Worm (Caenorhabditis elegans) whole organism, young adult: Measurements from ENCODE around the gene Y45G5AM.4.

Source experiments
- B0336.3 ChIP-seq: fragments of 200-800 bp; sonication (Bioruptor generic); IDR thresholded peaks from 2 replicates; pipeline ENCODE4 v1.3.6; 2022; ENCODE audit warnings: missing genetic modification characterization, missing compliant biosample characterization
- F10E7.11 ChIP-seq: sonication (generic microtip); optimal IDR thresholded peaks from 2 replicates; lab custom pipeline; 2017; ENCODE audit warnings: mild to moderate bottlenecking, missing genetic modification characterization, moderate library complexity, missing compliant biosample characterization
- F22D6.2 ChIP-seq: sonication (generic microtip); optimal IDR thresholded peaks from 2 replicates; lab custom pipeline; 2016; ENCODE audit warnings: mild to moderate bottlenecking, missing genetic modification characterization, missing compliant biosample characterization
- F23B12.7 ChIP-seq: sonication (generic microtip); optimal IDR thresholded peaks from 2 replicates; lab custom pipeline; 2017; ENCODE audit warnings: missing genetic modification characterization, mild to moderate bottlenecking, missing compliant biosample characterization, antibody characterized with exemption, moderate library complexity; ENCODE audit not compliant: insufficient read depth
- F37B4.10 ChIP-seq: fragments of 200-800 bp; sonication (Bioruptor generic); IDR thresholded peaks from 2 replicates; pipeline ENCODE4 v1.3.6; 2022; ENCODE audit warnings: missing genetic modification characterization, missing compliant biosample characterization
- F49E8.2 ChIP-seq: sonication (generic microtip); optimal IDR thresholded peaks from 3 replicates; lab custom pipeline; 2017; ENCODE audit warnings: missing genetic modification characterization, mild to moderate bottlenecking, missing compliant biosample characterization, antibody characterized with exemption, moderate library complexity; ENCODE audit not compliant: insufficient read depth
- K11D2.4 ChIP-seq: fragments of 200-800 bp; sonication (Bioruptor generic); IDR thresholded peaks from 2 replicates; pipeline ENCODE4 v1.3.6; 2022; ENCODE audit warnings: missing genetic modification reagents, missing genetic modification characterization, missing compliant biosample characterization
- T07F8.4 ChIP-seq: sonication (generic microtip); optimal IDR thresholded peaks from 2 replicates; lab custom pipeline; 2016; ENCODE audit warnings: mild to moderate bottlenecking, missing genetic modification characterization, moderate library complexity, missing compliant biosample characterization
- T26A5.8 ChIP-seq: sonication (generic microtip); optimal IDR thresholded peaks from 2 replicates; lab custom pipeline; 2016; ENCODE audit warnings: missing genetic modification characterization, missing compliant biosample characterization
- Y79H2A.3 ChIP-seq: fragments of 200-800 bp; sonication (Bioruptor generic); conservative IDR thresholded peaks from 2 replicates; pipeline ENCODE4 v1.3.6; 2022; ENCODE audit warnings: missing genetic modification reagents, missing genetic modification characterization, missing compliant biosample characterization
- Y95B8A.8 ChIP-seq: fragments of 200-800 bp; sonication (Bioruptor generic); IDR thresholded peaks from 2 replicates; pipeline ENCODE4 v1.3.6; 2022; ENCODE audit warnings: missing genetic modification reagents, missing genetic modification characterization, missing compliant biosample characterization
- akir-1 ChIP-seq: fragments of 200-800 bp; sonication (Bioruptor generic); optimal IDR thresholded peaks from 2 replicates; lab custom pipeline; 2018; ENCODE audit warnings: mild to moderate bottlenecking, missing genetic modification characterization, moderate library complexity, missing compliant biosample characterization
- ama-1 ChIP-seq, 3 experiments: fragments of 150-350 bp in 1 of 3; sonication (generic microtip) in 2 of 3; optimal IDR thresholded peaks; 2 replicates each; lab custom pipeline; 2014 to 2018; ENCODE audit warnings: missing biosample characterization in 2 of 3, missing genetic modification characterization in 2 of 3, missing genetic modification reagents in 2 of 3
- aptf-2 ChIP-seq: fragments of 200-800 bp; sonication (Bioruptor generic); conservative IDR thresholded peaks from 2 replicates; pipeline ENCODE4 v1.3.6; 2022; ENCODE audit warnings: missing genetic modification reagents, missing genetic modification characterization, missing compliant biosample characterization
- aptf-3 ChIP-seq: fragments of 200-800 bp; sonication (Bioruptor generic); IDR thresholded peaks from 2 replicates; pipeline ENCODE4 v1.3.6; 2022; ENCODE audit warnings: missing genetic modification characterization, missing compliant biosample characterization
- attf-5 ChIP-seq: fragments of 200-800 bp; sonication (Bioruptor generic); optimal IDR thresholded peaks from 2 replicates; lab custom pipeline; 2018; ENCODE audit warnings: mild to moderate bottlenecking, missing genetic modification characterization, missing compliant biosample characterization
- attf-6 ChIP-seq: fragments of 200-800 bp; sonication (Bioruptor generic); IDR thresholded peaks from 2 replicates; pipeline ENCODE4 v1.3.6; 2022; ENCODE audit warnings: missing genetic modification reagents, missing genetic modification characterization, missing compliant biosample characterization
- bed-2 ChIP-seq: fragments of 200-800 bp; sonication (Bioruptor generic); IDR thresholded peaks from 2 replicates; pipeline ENCODE4 v1.3.6; 2022; ENCODE audit warnings: missing genetic modification reagents, missing genetic modification characterization, missing compliant biosample characterization
- ccch-3 ChIP-seq: fragments of 200-800 bp; sonication (Bioruptor generic); optimal IDR thresholded peaks from 2 replicates; lab custom pipeline; 2018; ENCODE audit warnings: mild to moderate bottlenecking, missing genetic modification characterization, missing compliant biosample characterization
- cebp-2 ChIP-seq: fragments of 200-800 bp; sonication (Bioruptor generic); IDR thresholded peaks from 2 replicates; pipeline ENCODE4 v1.3.6; 2022; ENCODE audit warnings: missing genetic modification characterization, missing compliant biosample characterization
- chd-7 ChIP-seq: sonication (generic microtip); optimal IDR thresholded peaks from 2 replicates; lab custom pipeline; 2016; ENCODE audit warnings: mild to moderate bottlenecking, missing genetic modification characterization, moderate library complexity, missing compliant biosample characterization
- die-1 ChIP-seq: sonication (generic microtip); optimal IDR thresholded peaks from 2 replicates; lab custom pipeline; 2016; ENCODE audit warnings: missing genotype, mild to moderate bottlenecking, missing genetic modification characterization, missing compliant biosample characterization
- dpff-1 ChIP-seq: sonication (generic microtip); optimal IDR thresholded peaks from 2 replicates; lab custom pipeline; 2017; ENCODE audit warnings: mild to moderate bottlenecking, missing genetic modification characterization, missing compliant biosample characterization
- fkh-3 ChIP-seq: sonication (generic microtip); optimal IDR thresholded peaks from 2 replicates; lab custom pipeline; 2016; ENCODE audit warnings: mild to moderate bottlenecking, missing genetic modification characterization, missing compliant biosample characterization
- gei-17 ChIP-seq: fragments of 200-800 bp; sonication (Bioruptor generic); optimal IDR thresholded peaks from 2 replicates; lab custom pipeline; 2018; ENCODE audit warnings: mild to moderate bottlenecking, missing genetic modification characterization, missing compliant biosample characterization
- hlh-26 ChIP-seq: fragments of 200-800 bp; sonication (Bioruptor generic); conservative IDR thresholded peaks from 2 replicates; pipeline ENCODE4 v1.3.6; 2022; ENCODE audit warnings: missing genetic modification reagents, missing genetic modification characterization, missing compliant biosample characterization
- lin-35 ChIP-seq, 3 experiments: fragments of 150-350 bp in 2 of 3; sonication (generic microtip) in 1 of 3; optimal IDR thresholded peaks; 2 replicates each; lab custom pipeline; 2014 to 2018; ENCODE audit warnings: missing biosample characterization in 3 of 3, missing genetic modification characterization in 3 of 3, missing genetic modification reagents in 3 of 3
- lsy-27 ChIP-seq: sonication (generic microtip); optimal IDR thresholded peaks from 2 replicates; lab custom pipeline; 2017; ENCODE audit warnings: missing genetic modification characterization, mild to moderate bottlenecking, missing compliant biosample characterization, antibody characterized with exemption, missing genotype, borderline replicate concordance; ENCODE audit not compliant: insufficient read depth
- madf-3 ChIP-seq: fragments of 200-800 bp; sonication (Bioruptor generic); IDR thresholded peaks from 2 replicates; pipeline ENCODE4 v1.3.6; 2022; ENCODE audit warnings: missing genetic modification reagents, missing genetic modification characterization, missing compliant biosample characterization
- madf-8 ChIP-seq: fragments of 200-800 bp; sonication (Bioruptor generic); conservative IDR thresholded peaks from 2 replicates; pipeline ENCODE4 v1.3.6; 2022; ENCODE audit warnings: missing genetic modification reagents, missing genetic modification characterization, missing compliant biosample characterization
- mcd-1 ChIP-seq: fragments of 200-800 bp; sonication (Bioruptor generic); IDR thresholded peaks from 2 replicates; pipeline ENCODE4 v1.3.6; 2022; ENCODE audit warnings: missing genetic modification reagents, missing genetic modification characterization, missing compliant biosample characterization
- mxl-1 ChIP-seq: sonication (generic microtip); optimal IDR thresholded peaks from 2 replicates; lab custom pipeline; 2016; ENCODE audit warnings: missing genetic modification characterization, missing compliant biosample characterization
- nhr-80 ChIP-seq: sonication (generic microtip); optimal IDR thresholded peaks from 2 replicates; lab custom pipeline; 2016; ENCODE audit warnings: missing genetic modification characterization, missing compliant biosample characterization
- repo-1 ChIP-seq: sonication (generic microtip); optimal IDR thresholded peaks from 2 replicates; lab custom pipeline; 2017; ENCODE audit warnings: mild to moderate bottlenecking, missing genetic modification characterization, missing compliant biosample characterization
- sdz-38 ChIP-seq: sonication (generic microtip); optimal IDR thresholded peaks from 2 replicates; lab custom pipeline; 2016; ENCODE audit warnings: missing genotype, missing genetic modification characterization, missing compliant biosample characterization
- snpc-1.1 ChIP-seq: sonication (generic microtip); optimal IDR thresholded peaks from 2 replicates; lab custom pipeline; 2017; ENCODE audit warnings: missing genetic modification characterization, mild to moderate bottlenecking, missing compliant biosample characterization, antibody characterized with exemption, moderate library complexity, missing genotype, missing genetic modification reagents; ENCODE audit not compliant: insufficient read depth
- snpc-3.4 ChIP-seq: sonication (generic microtip); optimal IDR thresholded peaks from 2 replicates; lab custom pipeline; 2017; ENCODE audit warnings: missing genetic modification characterization, mild to moderate bottlenecking, missing compliant biosample characterization, antibody characterized with exemption, moderate library complexity, missing genotype, missing genetic modification reagents
- snpc-4 ChIP-seq, 5 experiments: fragments of 150-350 bp in 1 of 5; sonication (generic microtip) in 4 of 5; optimal IDR thresholded peaks; 2 replicates each; lab custom pipeline; 2014 to 2018; ENCODE audit warnings: missing genetic modification characterization in 5 of 5, missing biosample characterization in 3 of 5, antibody characterized with exemption in 2 of 5, mild to moderate bottlenecking in 2 of 5, missing compliant biosample characterization in 2 of 5, missing genotype in 2 of 5, moderate library complexity in 2 of 5, missing genetic modification reagents in 1 of 5
- somi-1 ChIP-seq: fragments of 200-800 bp; sonication (Bioruptor generic); optimal IDR thresholded peaks from 2 replicates; lab custom pipeline; 2018; ENCODE audit warnings: mild to moderate bottlenecking, missing genetic modification characterization, missing compliant biosample characterization
- tbp1 ChIP-seq: fragments of 200-800 bp; sonication (Bioruptor generic); optimal IDR thresholded peaks from 2 replicates; lab custom pipeline; 2018; ENCODE audit warnings: mild to moderate bottlenecking, missing genetic modification characterization, missing compliant biosample characterization
- tbx-9 ChIP-seq: sonication (generic microtip); optimal IDR thresholded peaks from 2 replicates; lab custom pipeline; 2016; ENCODE audit warnings: borderline replicate concordance, missing genetic modification characterization, inconsistent platforms, missing compliant biosample characterization
- tlf-1 ChIP-seq: fragments of 200-800 bp; sonication (Bioruptor generic); optimal IDR thresholded peaks from 2 replicates; lab custom pipeline; 2018; ENCODE audit warnings: mild to moderate bottlenecking, missing genetic modification characterization, missing compliant biosample characterization
- unc-62 ChIP-seq: fragments of 150-350 bp; optimal IDR thresholded peaks from 2 replicates; lab custom pipeline; 2014; ENCODE audit warnings: missing biosample characterization, missing genetic modification reagents, missing genetic modification characterization
- zim-3 ChIP-seq: sonication (generic microtip); optimal IDR thresholded peaks from 2 replicates; lab custom pipeline; 2017; ENCODE audit warnings: mild to moderate bottlenecking, missing genetic modification characterization, moderate library complexity, missing compliant biosample characterization
- ztf-22 ChIP-seq: fragments of 200-800 bp; sonication (Bioruptor generic); optimal IDR thresholded peaks from 2 replicates; lab custom pipeline; 2018; ENCODE audit warnings: mild to moderate bottlenecking, missing genetic modification characterization, moderate library complexity, missing compliant biosample characterization
- ztf-26 ChIP-seq: sonication (generic microtip); optimal IDR thresholded peaks from 2 replicates; lab custom pipeline; 2017; ENCODE audit warnings: missing genetic modification characterization, missing compliant biosample characterization
- ztf-28 ChIP-seq: fragments of 200-800 bp; sonication (Bioruptor generic); IDR thresholded peaks from 2 replicates; pipeline ENCODE4 v1.3.6; 2022; ENCODE audit warnings: missing genetic modification reagents, missing genetic modification characterization, missing compliant biosample characterization
- ztf-3 ChIP-seq: fragments of 200-800 bp; sonication (Bioruptor generic); optimal IDR thresholded peaks from 2 replicates; lab custom pipeline; 2018; ENCODE audit warnings: mild to moderate bottlenecking, missing genetic modification characterization, missing compliant biosample characterization

Gene Y45G5AM.4

DNA sequence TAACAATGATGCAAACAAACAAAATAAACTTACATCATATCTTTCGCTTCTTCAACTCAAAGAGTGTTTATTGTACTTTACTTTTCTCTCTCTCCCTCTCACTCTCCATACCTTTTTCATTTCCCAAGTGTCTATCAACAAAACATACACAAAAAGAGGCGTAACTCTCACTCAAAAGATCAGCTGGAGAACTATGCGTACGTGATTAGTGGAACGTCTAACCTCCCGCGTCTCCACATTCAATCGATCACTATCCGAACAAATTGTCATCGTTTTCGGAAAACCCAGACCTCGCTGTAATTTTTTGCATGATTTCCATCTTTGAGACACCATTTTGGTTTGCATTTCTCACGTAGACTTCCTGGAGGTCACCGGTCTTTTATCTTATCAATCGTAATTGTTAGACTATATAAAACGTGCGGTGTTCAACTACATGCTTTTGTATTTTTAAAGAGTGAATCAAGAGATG lies 31.5 kb upstream of the Y45G5AM.4 start, which contains the start of gene nhr-57:
Gene nhr-57, plus strand, starts transcription at position 419 of the 469 bp plus-strand sequence.
- TF ChIP-seq F49E8.2 (no peak), aptf-2 (no peak), tbx-9 (tag; lab: Kevin White, UChicago) (no peak), attf-6 (GFP tag; lab: Robert Waterston, UW) (no peak), dpff-1 (tag; lab: Kevin White, UChicago) (no peak), fkh-3 (tag; lab: Kevin White, UChicago) (no peak), somi-1 (GFP tag; lab: Kevin White, UChicago) (peak; percentile 51), chd-7 (tag; lab: Kevin White, UChicago) (peak; percentile 16), nhr-80 (peak; percentile 83), ztf-28 (GFP tag; lab: Robert Waterston, UW) (no peak), F10E7.11 (tag; lab: Kevin White, UChicago) (no peak), madf-3 (GFP tag; lab: Robert Waterston, UW) (no peak), aptf-3 (no peak), Y95B8A.8 (no peak), akir-1 (no peak), ccch-3 (GFP tag; lab: Kevin White, UChicago) (no peak), lsy-27 (tag; lab: Kevin White, UChicago) (no peak), tlf-1 (GFP tag; lab: Kevin White, UChicago) (no peak), gei-17 (GFP tag; lab: Kevin White, UChicago) (no peak), snpc-4 (GFP tag; optimal IDR thresholded peaks at IDR 0.05; lab: Kevin White, UChicago) (no peak), snpc-4 (tag; optimal IDR thresholded peaks at IDR 0.05; lab: Kevin White, UChicago) (peak in 1 of 4 experiments; percentile 2), B0336.3 (GFP tag; lab: Robert Waterston, UW) (peak; percentile 74), ztf-3 (GFP tag; lab: Kevin White, UChicago) (no peak), cebp-2 (GFP tag; lab: Robert Waterston, UW) (no peak), F23B12.7 (no peak), lin-35 (GFP tag; optimal IDR thresholded peaks at IDR 0.05; lab: Kevin White, UChicago) (no peak), unc-62 (GFP tag; lab: Kevin White, UChicago) (peak; percentile 16), K11D2.4 (no peak), ama-1 (optimal IDR thresholded peaks at IDR 0.05; lab: Kevin White, UChicago) (no peak), ama-1 (GFP tag; optimal IDR thresholded peaks at IDR 0.05; lab: Kevin White, UChicago) (no peak), F22D6.2 (tag; lab: Kevin White, UChicago) (peak; percentile 50), snpc-3.4 (tag; lab: Kevin White, UChicago) (no peak), repo-1 (no peak), T07F8.4 (tag; lab: Kevin White, UChicago) (no peak), mcd-1 (peak; percentile 42), Y79H2A.3 (no peak), F37B4.10 (no peak), attf-5 (GFP tag; lab: Kevin White, UChicago) (peak; percentile 29), sdz-38 (no peak), bed-2 (no peak), madf-8 (no peak), ztf-22 (GFP tag; lab: Kevin White, UChicago) (peak; percentile 35), mxl-1 (tag; lab: Kevin White, UChicago) (no peak), hlh-26 (GFP tag; lab: Robert Waterston, UW) (no peak), snpc-1.1 (tag; lab: Kevin White, UChicago) (no peak), T26A5.8 (no peak), tbp1 (GFP tag; lab: Kevin White, UChicago) (peak; percentile 33), ztf-26 (peak; percentile 25), zim-3 (no peak), die-1 (tag; lab: Kevin White, UChicago) (no peak)
